Worm (Caenorhabditis elegans): ENCODE data around the gene B0361.11.

- no peak for TF ChIP-seq ama-1 (optimal IDR thresholded peaks at IDR 0.05)
- no peak for TF ChIP-seq ztf-11 (tag; optimal IDR thresholded peaks at IDR 0.05)
- no peak for TF ChIP-seq elt-3 (tag; optimal IDR thresholded peaks at IDR 0.05)
- no peak for TF ChIP-seq lin-39 (tag; optimal IDR thresholded peaks at IDR 0.05)
- TF ChIP-seq alr-1 (tag; optimal IDR thresholded peaks at IDR 0.05), result no peak
- TF ChIP-seq lin-11 (tag; optimal IDR thresholded peaks at IDR 0.05), result no peak
- no peak for TF ChIP-seq R02D3.7 (tag; optimal IDR thresholded peaks at IDR 0.05)
- no peak for TF ChIP-seq snpc-4 (tag; optimal IDR thresholded peaks at IDR 0.05)
- no peak for TF ChIP-seq unc-55 (GFP tag; optimal IDR thresholded peaks at IDR 0.05)
- TF ChIP-seq nhr-237 (tag; optimal IDR thresholded peaks at IDR 0.05), result no peak
Observed at ce11 chrIII:7258931-7259330, 18.5 kb upstream of the B0361.11 start, which contains the start of gene B0361.4.
